Fruit fly (Drosophila melanogaster) whole organism, wandering third instar larva: ENCODE measurements around the gene Gad1.

ENCODE experiments used
- Abd-B ChIP-seq: fragments of >200 bp; optimal IDR thresholded peaks from 2 replicates; lab custom pipeline; 2017; ENCODE audit warnings: missing biosample characterization, missing genetic modification characterization
- Jra ChIP-seq: sonication (Bioruptor generic); optimal IDR thresholded peaks from 2 replicates; lab custom pipeline; 2016; ENCODE audit warnings: missing biosample characterization, missing genetic modification characterization
- Myc ChIP-seq: fragments of >200 bp; optimal IDR thresholded peaks from 2 replicates; lab custom pipeline; 2017
- Rel ChIP-seq, 2 experiments: fragments of 200-800 bp; sonication (Bioruptor generic) in 1 of 2; optimal IDR thresholded peaks; 2 replicates in 1 of 2; 3 replicates in 1 of 2; lab custom pipeline; 2016 to 2019; ENCODE audit warnings: mild to moderate bottlenecking in 2 of 2, missing biosample characterization in 2 of 2, missing genetic modification characterization in 2 of 2, moderate library complexity in 1 of 2
- dl ChIP-seq, 2 experiments: fragments of 175-275, 200-275 bp in 1 of 2; fragments of 200-275 bp in 1 of 2; sonication (Bioruptor generic); optimal IDR thresholded peaks; lab custom pipeline; 2018; ENCODE audit warnings: mild to moderate bottlenecking in 2 of 2, missing biosample characterization in 2 of 2, missing genetic modification characterization in 2 of 2, moderate library complexity in 2 of 2; ENCODE audit not compliant: partially characterized antibody in 2 of 2, insufficient read depth in 1 of 2

- TF ChIP-seq Jra (GFP tag; lab: Kevin White, UChicago) (no peak), Abd-B (GFP tag; lab: Kevin White, UChicago) (no peak), Rel (GFP tag; optimal IDR thresholded peaks at IDR 0.05; lab: Kevin White, UChicago) (no peak), Rel (tag; optimal IDR thresholded peaks at IDR 0.05; lab: Kevin White, UChicago) (peak; percentile 62), Myc (lab: Kevin White, UChicago) (no peak), dl (GFP tag; optimal IDR thresholded peaks at IDR 0.05; lab: Kevin White, UChicago; ENCODE audit: insufficient read depth in 1 of 2, partially characterized antibody in 2 of 2) (no peak)
Measured at dm6 chr3L:4115701-4116100, 27.2 kb upstream of the Gad1 start.
